In genomic region chr3R:14122347-14122812, dm6 we compare ENCODE assay signal across 1 fruit fly cellular context.
A peak's percentile ranks its signal among the peaks of the same experiment; 100 is the strongest.
TF ChIP-seq lines count a peak whose summit lies in the region.

TSS of gene Abi (minus strand) at chr3R:14122420.
TSS of gene twf (plus strand) at chr3R:14122654.

TF ChIP-seq in whole organism, embryonic, 481 proteins besides CTCF, POLR2A, EP300 and RAD21 (continued from another document and continues in another):
- TF ChIP-seq cas (GFP tag; IDR thresholded peaks at IDR 0.05; lab: Robert Waterston, UW) (no peak), ase (GFP tag; IDR thresholded peaks at IDR 0.05; lab: Robert Waterston, UW) (no peak), CG7357 (GFP tag; IDR thresholded peaks at IDR 0.05; lab: Robert Waterston, UW) (no peak), jigr1 (GFP tag; IDR thresholded peaks at IDR 0.05; lab: Robert Waterston, UW) (no peak), CG8765 (GFP tag; IDR thresholded peaks at IDR 0.05; lab: Robert Waterston, UW) (no peak), CG4854 (GFP tag; optimal IDR thresholded peaks at IDR 0.05; lab: Kevin White, UChicago) (peak; percentile 35), Sry-δ (GFP tag; optimal IDR thresholded peaks at IDR 0.05; lab: Kevin White, UChicago) (peak; percentile 35), HLHmδ (GFP tag; optimal IDR thresholded peaks at IDR 0.05; lab: Kevin White, UChicago) (no peak), Bteb2 (GFP tag; optimal IDR thresholded peaks at IDR 0.05; lab: Kevin White, UChicago) (peak; percentile 52), CG1233 (GFP tag; optimal IDR thresholded peaks at IDR 0.05; lab: Kevin White, UChicago) (no peak), CG7372 (GFP tag; IDR thresholded peaks at IDR 0.05; lab: Robert Waterston, UW) (peak; percentile 55), CG9876 (GFP tag; optimal IDR thresholded peaks at IDR 0.05; lab: Kevin White, UChicago) (no peak), CG15073 (GFP tag; optimal IDR thresholded peaks at IDR 0.05; lab: Kevin White, UChicago) (no peak), Sox102F (GFP tag; optimal IDR thresholded peaks at IDR 0.05; lab: Kevin White, UChicago) (peak; percentile 63), ERR (GFP tag; optimal IDR thresholded peaks at IDR 0.05; lab: Kevin White, UChicago) (peak; percentile 47), mam (GFP tag; optimal IDR thresholded peaks at IDR 0.05; lab: Kevin White, UChicago) (peak; percentile 73), z (GFP tag; IDR thresholded peaks at IDR 0.05; lab: Robert Waterston, UW) (no peak), MESR4 (GFP tag; optimal IDR thresholded peaks at IDR 0.05; lab: Kevin White, UChicago) (peak; percentile 24), CG9215 (GFP tag; IDR thresholded peaks at IDR 0.05; lab: Robert Waterston, UW) (peak; percentile 71), Dfd (GFP tag; optimal IDR thresholded peaks at IDR 0.05; lab: Kevin White, UChicago) (no peak), twi (tag; optimal IDR thresholded peaks at IDR 0.05; lab: Kevin White, UChicago) (no peak), croc (GFP tag; conservative IDR thresholded peaks at IDR 0.05; lab: Robert Waterston, UW) (no peak; the same call in 2 of the 3 replicates), CG2712 (tag; optimal IDR thresholded peaks at IDR 0.05; lab: Kevin White, UChicago) (peak; percentile 74), repo (GFP tag; optimal IDR thresholded peaks at IDR 0.05; lab: Kevin White, UChicago) (no peak), pzg (GFP tag; optimal IDR thresholded peaks at IDR 0.05; lab: Kevin White, UChicago) (peak; percentile 52), Lim3 (GFP tag; IDR thresholded peaks at IDR 0.05; lab: Robert Waterston, UW) (no peak), CG7271 (tag; optimal IDR thresholded peaks at IDR 0.05; lab: Kevin White, UChicago) (no peak), mld (GFP tag; IDR thresholded peaks at IDR 0.05; lab: Robert Waterston, UW; ENCODE audit: partially characterized antibody) (no peak), Gug (GFP tag; IDR thresholded peaks at IDR 0.05; lab: Robert Waterston, UW) (peak; percentile 18; the same call in 1 of the 4 replicates), CHES-1-like (GFP tag; optimal IDR thresholded peaks at IDR 0.05; lab: Kevin White, UChicago) (peak; percentile 4), Hand (GFP tag; optimal IDR thresholded peaks at IDR 0.05; lab: Kevin White, UChicago) (no peak), Six4 (GFP tag; optimal IDR thresholded peaks at IDR 0.05; lab: Kevin White, UChicago) (peak; percentile 68), CG9437 (GFP tag; optimal IDR thresholded peaks at IDR 0.05; lab: Kevin White, UChicago) (peak; percentile 56), sna (GFP tag; IDR thresholded peaks at IDR 0.05; lab: Robert Waterston, UW; ENCODE audit: partially characterized antibody) (no peak), pum (GFP tag; optimal IDR thresholded peaks at IDR 0.05; lab: Kevin White, UChicago) (peak; percentile 45), ATbp (GFP tag; optimal IDR thresholded peaks at IDR 0.05; lab: Kevin White, UChicago) (no peak), bowl (GFP tag; IDR thresholded peaks at IDR 0.05; lab: Robert Waterston, UW) (no peak), CG9797 (GFP tag; optimal IDR thresholded peaks at IDR 0.05; lab: Kevin White, UChicago) (peak; percentile 75), zfh2 (GFP tag; optimal IDR thresholded peaks at IDR 0.05; lab: Kevin White, UChicago) (peak; percentile 74), BEAF-32 (GFP tag; optimal IDR thresholded peaks at IDR 0.05; lab: Kevin White, UChicago) (peak; percentile 34), CG13624 (GFP tag; optimal IDR thresholded peaks at IDR 0.05; lab: Kevin White, UChicago) (peak; percentile 39), Vsx1 (GFP tag; optimal IDR thresholded peaks at IDR 0.05; lab: Kevin White, UChicago) (no peak), Hr78 (GFP tag; optimal IDR thresholded peaks at IDR 0.05; lab: Kevin White, UChicago) (no peak), wor (GFP tag; IDR thresholded peaks at IDR 0.05; lab: Robert Waterston, UW) (no peak), CG11696 (GFP tag; IDR thresholded peaks at IDR 0.05; lab: Robert Waterston, UW) (no peak), CG18599 (GFP tag; optimal IDR thresholded peaks at IDR 0.05; lab: Kevin White, UChicago) (peak; percentile 67), Atf3 (GFP tag; optimal IDR thresholded peaks at IDR 0.05; lab: Kevin White, UChicago) (peak; percentile 43), CG9932 (GFP tag; IDR thresholded peaks at IDR 0.05; lab: Robert Waterston, UW) (peak; percentile 81), CG8388 (GFP tag; optimal IDR thresholded peaks at IDR 0.05; lab: Kevin White, UChicago) (peak; percentile 60), CG13123 (GFP tag; optimal IDR thresholded peaks at IDR 0.05; lab: Kevin White, UChicago) (peak; percentile 75), CkIIα-i1 (GFP tag; IDR thresholded peaks at IDR 0.05; lab: Robert Waterston, UW) (no peak), aop (GFP tag; IDR thresholded peaks at IDR 0.05; lab: Robert Waterston, UW) (no peak), ssp (GFP tag; IDR thresholded peaks at IDR 0.05; lab: Robert Waterston, UW) (peak; percentile 45), vnd (GFP tag; IDR thresholded peaks at IDR 0.05; lab: Robert Waterston, UW; ENCODE audit: partially characterized antibody) (no peak), pho (GFP tag; optimal IDR thresholded peaks at IDR 0.05; lab: Kevin White, UChicago) (peak; percentile 46), CG42726 (GFP tag; IDR thresholded peaks at IDR 0.05; lab: Robert Waterston, UW; ENCODE audit: partially characterized antibody) (no peak), CG17912 (GFP tag; optimal IDR thresholded peaks at IDR 0.05; lab: Kevin White, UChicago) (no peak), onecut (GFP tag; IDR thresholded peaks at IDR 0.05; lab: Robert Waterston, UW) (no peak), sc (optimal IDR thresholded peaks at IDR 0.05; lab: Kevin White, UChicago) (no peak), sc (GFP tag; optimal IDR thresholded peaks at IDR 0.05; lab: Kevin White, UChicago) (peak; percentile 28), tin (GFP tag; optimal IDR thresholded peaks at IDR 0.05; lab: Kevin White, UChicago) (peak; percentile 71), CG8290 (GFP tag; optimal IDR thresholded peaks at IDR 0.05; lab: Kevin White, UChicago) (peak; percentile 80), CG8290 (tag; optimal IDR thresholded peaks at IDR 0.05; lab: Kevin White, UChicago) (peak in 1 of 2 experiments; percentile 38), CG14667 (GFP tag; IDR thresholded peaks at IDR 0.05; lab: Robert Waterston, UW) (peak; percentile 52; the same call in 1 of the 2 replicates), phol (tag; optimal IDR thresholded peaks at IDR 0.05; lab: Kevin White, UChicago) (peak; percentile 77), hkb (optimal IDR thresholded peaks at IDR 0.05; lab: Kevin White, UChicago) (peak; percentile 76), hkb (GFP tag; IDR thresholded peaks at IDR 0.05; lab: Robert Waterston, UW) (peak; percentile 63), CG14860 (GFP tag; IDR thresholded peaks at IDR 0.05; lab: Robert Waterston, UW; ENCODE audit: partially characterized antibody) (no peak), CG1529 (GFP tag; optimal IDR thresholded peaks at IDR 0.05; lab: Kevin White, UChicago) (peak; percentile 4), CG16863 (GFP tag; optimal IDR thresholded peaks at IDR 0.05; lab: Kevin White, UChicago) (peak; percentile 59), B-H2 (GFP tag; optimal IDR thresholded peaks at IDR 0.05; lab: Kevin White, UChicago) (peak; percentile 72), CG4328 (GFP tag; optimal IDR thresholded peaks at IDR 0.05; lab: Kevin White, UChicago) (no peak), Xrp1 (GFP tag; IDR thresholded peaks at IDR 0.05; lab: Robert Waterston, UW) (peak; percentile 72; the same call in 1 of the 2 replicates), Scr (GFP tag; IDR thresholded peaks at IDR 0.05; lab: Robert Waterston, UW; ENCODE audit: partially characterized antibody) (no peak), nmo (GFP tag; optimal IDR thresholded peaks at IDR 0.05; lab: Kevin White, UChicago) (peak; percentile 75), az2 (GFP tag; optimal IDR thresholded peaks at IDR 0.05; lab: Kevin White, UChicago) (peak; percentile 70), hth (optimal IDR thresholded peaks at IDR 0.05; lab: Kevin White, UChicago) (no peak), Hmx (GFP tag; optimal IDR thresholded peaks at IDR 0.05; lab: Kevin White, UChicago) (peak; percentile 38), pnt (GFP tag; optimal IDR thresholded peaks at IDR 0.05; lab: Kevin White, UChicago) (peak; percentile 18), Xbp1 (GFP tag; optimal IDR thresholded peaks at IDR 0.05; lab: Kevin White, UChicago) (peak; percentile 79), CG12071 (GFP tag; optimal IDR thresholded peaks at IDR 0.05; lab: Kevin White, UChicago) (no peak), dan (GFP tag; IDR thresholded peaks at IDR 0.05; lab: Robert Waterston, UW) (no peak), sr (GFP tag; IDR thresholded peaks at IDR 0.05; lab: Robert Waterston, UW) (no peak), chinmo (GFP tag; IDR thresholded peaks at IDR 0.05; lab: Robert Waterston, UW; ENCODE audit: partially characterized antibody) (no peak), CG31388 (GFP tag; optimal IDR thresholded peaks at IDR 0.05; lab: Kevin White, UChicago) (peak; percentile 7), nau (GFP tag; optimal IDR thresholded peaks at IDR 0.05; lab: Kevin White, UChicago) (no peak), B-H1 (GFP tag; IDR thresholded peaks at IDR 0.05; lab: Robert Waterston, UW) (no peak; the same call in 2 of the 3 replicates), stwl (tag; optimal IDR thresholded peaks at IDR 0.05; lab: Kevin White, UChicago) (peak; percentile 79), peb (GFP tag; IDR thresholded peaks at IDR 0.05; lab: Robert Waterston, UW) (0 out of 2 replicates have a peak, but pooled peaks have one; percentile 18), Dref (GFP tag; IDR thresholded peaks at IDR 0.05; lab: Robert Waterston, UW) (0 out of 2 replicates have a peak, but pooled peaks have one; percentile 8), H15 (GFP tag; IDR thresholded peaks at IDR 0.05; lab: Robert Waterston, UW) (no peak; the same call in 2 of the 3 replicates), CG12155 (GFP tag; optimal IDR thresholded peaks at IDR 0.05; lab: Kevin White, UChicago) (peak; percentile 80), Adf1 (GFP tag; IDR thresholded peaks at IDR 0.05; lab: Robert Waterston, UW) (peak; percentile 78), Dip3 (GFP tag; optimal IDR thresholded peaks at IDR 0.05; lab: Kevin White, UChicago) (peak; percentile 48), nerfin-2 (GFP tag; IDR thresholded peaks at IDR 0.05; lab: Robert Waterston, UW; ENCODE audit: partially characterized antibody) (0 out of 2 replicates have a peak, but pooled peaks have one; percentile 34), CG33213 (GFP tag; optimal IDR thresholded peaks at IDR 0.05; lab: Kevin White, UChicago) (peak; percentile 29), CG32772 (GFP tag; IDR thresholded peaks at IDR 0.05; lab: Robert Waterston, UW) (peak; percentile 39), CG30403 (GFP tag; optimal IDR thresholded peaks at IDR 0.05; lab: Kevin White, UChicago) (peak; percentile 90), schlank (tag; optimal IDR thresholded peaks at IDR 0.05; lab: Kevin White, UChicago) (peak; percentile 9), CG13775 (GFP tag; optimal IDR thresholded peaks at IDR 0.05; lab: Kevin White, UChicago) (peak; percentile 74), mirr (GFP tag; optimal IDR thresholded peaks at IDR 0.05; lab: Kevin White, UChicago) (no peak), CG2120 (GFP tag; optimal IDR thresholded peaks at IDR 0.05; lab: Kevin White, UChicago) (peak; percentile 79), inv (GFP tag; IDR thresholded peaks at IDR 0.05; lab: Robert Waterston, UW; ENCODE audit: partially characterized antibody) (no peak), abd-A (tag; optimal IDR thresholded peaks at IDR 0.05; lab: Kevin White, UChicago) (no peak), H2.0 (GFP tag; IDR thresholded peaks at IDR 0.05; lab: Robert Waterston, UW) (peak; percentile 52), sens (GFP tag; lab: Kevin White, UChicago) (peak; percentile 95), CG31441 (GFP tag; IDR thresholded peaks at IDR 0.05; lab: Robert Waterston, UW) (peak; percentile 71), CG6791 (GFP tag; IDR thresholded peaks at IDR 0.05; lab: Robert Waterston, UW; ENCODE audit: partially characterized antibody) (no peak), Hsf (GFP tag; optimal IDR thresholded peaks at IDR 0.05; lab: Kevin White, UChicago) (peak; percentile 78), chm (GFP tag; IDR thresholded peaks at IDR 0.05; lab: Robert Waterston, UW) (no peak), sob (GFP tag; IDR thresholded peaks at IDR 0.05; lab: Robert Waterston, UW) (peak; percentile 80), nom (GFP tag; optimal IDR thresholded peaks at IDR 0.05; lab: Kevin White, UChicago) (no peak), sima (GFP tag; optimal IDR thresholded peaks at IDR 0.05; lab: Kevin White, UChicago) (no peak), CG1832 (GFP tag; optimal IDR thresholded peaks at IDR 0.05; lab: Kevin White, UChicago) (no peak), Ets65A (GFP tag; lab: Kevin White, UChicago) (peak; percentile 80), CG17361 (GFP tag; IDR thresholded peaks at IDR 0.05; lab: Robert Waterston, UW) (peak; percentile 76), CG2889 (GFP tag; IDR thresholded peaks at IDR 0.05; lab: Robert Waterston, UW) (no peak), Bdp1 (GFP tag; optimal IDR thresholded peaks at IDR 0.05; lab: Kevin White, UChicago) (peak; percentile 62), Sox100B (GFP tag; optimal IDR thresholded peaks at IDR 0.05; lab: Kevin White, UChicago) (peak; percentile 53), CG12236 (GFP tag; optimal IDR thresholded peaks at IDR 0.05; lab: Kevin White, UChicago) (no peak), CG43689 (GFP tag; IDR thresholded peaks at IDR 0.05; lab: Robert Waterston, UW) (no peak), CG6654 (GFP tag; optimal IDR thresholded peaks at IDR 0.05; lab: Kevin White, UChicago) (no peak), CG5180 (GFP tag; optimal IDR thresholded peaks at IDR 0.05; lab: Kevin White, UChicago) (no peak), tgo (GFP tag; IDR thresholded peaks at IDR 0.05; lab: Robert Waterston, UW) (peak; percentile 67), Bgb (GFP tag; IDR thresholded peaks at IDR 0.05; lab: Robert Waterston, UW; ENCODE audit: partially characterized antibody) (no peak), CG4707 (GFP tag; optimal IDR thresholded peaks at IDR 0.05; lab: Kevin White, UChicago) (no peak), row (GFP tag; IDR thresholded peaks at IDR 0.05; lab: Robert Waterston, UW) (peak; percentile 82), CG10979 (tag; optimal IDR thresholded peaks at IDR 0.05; lab: Kevin White, UChicago) (peak; percentile 60), Myb (GFP tag; optimal IDR thresholded peaks at IDR 0.05; lab: Kevin White, UChicago) (peak; percentile 34), dm (GFP tag; optimal IDR thresholded peaks at IDR 0.05; lab: Kevin White, UChicago) (peak; percentile 17), Doc3 (GFP tag; IDR thresholded peaks at IDR 0.05; lab: Robert Waterston, UW; ENCODE audit: partially characterized antibody) (no peak), E2f1 (GFP tag; IDR thresholded peaks at IDR 0.05; lab: Robert Waterston, UW) (peak; percentile 45; the same call in 1 of the 2 replicates)
